Fruit fly (Drosophila melanogaster): Measurements from ENCODE around the gene CG5439.

The CG5439 gene

dm6 chr2L:13164994-13165801 lies 11.8 kb upstream of the CG5439 start, which contains the start of gene Sirt1 (continued):
- TF ChIP-seq CG7745 (tag; optimal IDR thresholded peaks at IDR 0.05) (no peak), CG10366 (GFP tag; IDR thresholded peaks at IDR 0.05) (peak; percentile 61), Hsf (GFP tag; optimal IDR thresholded peaks at IDR 0.05) (peak; percentile 85), CG2712 (tag; optimal IDR thresholded peaks at IDR 0.05) (peak; percentile 90), CG4730 (GFP tag; IDR thresholded peaks at IDR 0.05) (peak; percentile 67), Dek (tag; optimal IDR thresholded peaks at IDR 0.05) (peak; percentile 86), CG7271 (tag; optimal IDR thresholded peaks at IDR 0.05) (no peak), dmrt11E (tag; optimal IDR thresholded peaks at IDR 0.05) (peak; percentile 92), kah (GFP tag; optimal IDR thresholded peaks at IDR 0.05) (peak; percentile 49), CG7786 (GFP tag; optimal IDR thresholded peaks at IDR 0.05) (peak; percentile 16), usp (GFP tag; optimal IDR thresholded peaks at IDR 0.05) (no peak), CG8388 (GFP tag; optimal IDR thresholded peaks at IDR 0.05) (peak; percentile 82), slbo (GFP tag; IDR thresholded peaks at IDR 0.05) (peak; percentile 89), CG6854 (GFP tag; optimal IDR thresholded peaks at IDR 0.05) (peak; percentile 29), slou (GFP tag; optimal IDR thresholded peaks at IDR 0.05) (peak; percentile 79), CG43689 (GFP tag; IDR thresholded peaks at IDR 0.05) (peak; percentile 58), HLHmδ (GFP tag; optimal IDR thresholded peaks at IDR 0.05) (peak; percentile 32), CG11695 (GFP tag; IDR thresholded peaks at IDR 0.05) (peak; percentile 80), CG14667 (GFP tag; IDR thresholded peaks at IDR 0.05) (peak; percentile 73), Oaz (GFP tag; IDR thresholded peaks at IDR 0.05) (peak; percentile 59), pan (optimal IDR thresholded peaks at IDR 0.05) (no peak), pan (GFP tag; optimal IDR thresholded peaks at IDR 0.05 in 1 of 2, IDR thresholded peaks at IDR 0.05 in 1 of 2) (peak in 1 of 2 experiments; percentile 83), CG8281 (tag; optimal IDR thresholded peaks at IDR 0.05) (peak; percentile 85), Med (GFP tag) (peak; percentile 88), CG2116 (GFP tag; optimal IDR thresholded peaks at IDR 0.05) (peak; percentile 66), Dad (GFP tag; optimal IDR thresholded peaks at IDR 0.05) (no peak), ATbp (GFP tag; optimal IDR thresholded peaks at IDR 0.05) (peak; percentile 62), mld (GFP tag; IDR thresholded peaks at IDR 0.05; ENCODE audit: partially characterized antibody) (no peak), CG17612 (GFP tag; IDR thresholded peaks at IDR 0.05) (peak; percentile 45; the same call in 1 of the 2 replicates), her (GFP tag; optimal IDR thresholded peaks at IDR 0.05) (peak; percentile 42), caup (GFP tag; optimal IDR thresholded peaks at IDR 0.05; ENCODE audit: severe bottlenecking) (peak; percentile 68), CG1792 (GFP tag; optimal IDR thresholded peaks at IDR 0.05) (peak; percentile 4), chinmo (GFP tag; IDR thresholded peaks at IDR 0.05; ENCODE audit: partially characterized antibody) (no peak; the same call in 3 of the 4 replicates), CG18011 (GFP tag; optimal IDR thresholded peaks at IDR 0.05) (peak; percentile 47), dmrt99B (tag; optimal IDR thresholded peaks at IDR 0.05) (no peak), Sox102F (GFP tag; optimal IDR thresholded peaks at IDR 0.05) (peak; percentile 82), NfI (GFP tag; optimal IDR thresholded peaks at IDR 0.05) (peak; percentile 81), CG11723 (GFP tag; optimal IDR thresholded peaks at IDR 0.05) (peak; percentile 66), gce (GFP tag; IDR thresholded peaks at IDR 0.05) (no peak), fru (optimal IDR thresholded peaks at IDR 0.05) (no peak), CG13624 (GFP tag; optimal IDR thresholded peaks at IDR 0.05) (peak; percentile 34), NC2β (GFP tag; optimal IDR thresholded peaks at IDR 0.05) (no peak), pzg (GFP tag; optimal IDR thresholded peaks at IDR 0.05) (peak; percentile 56), CG17328 (GFP tag; IDR thresholded peaks at IDR 0.05) (peak; percentile 42; the same call in 1 of the 2 replicates), Usf (GFP tag; optimal IDR thresholded peaks at IDR 0.05) (peak; percentile 88), dimm (GFP tag; IDR thresholded peaks at IDR 0.05) (no peak), fd102C (GFP tag; optimal IDR thresholded peaks at IDR 0.05) (no peak), CG13775 (GFP tag; optimal IDR thresholded peaks at IDR 0.05) (peak; percentile 91), CG10267 (tag; optimal IDR thresholded peaks at IDR 0.05) (peak; percentile 77)
